Fruit fly (Drosophila melanogaster): ENCODE results near the gene Lcp65Ag3.

The Lcp65Ag3 gene

DNA sequence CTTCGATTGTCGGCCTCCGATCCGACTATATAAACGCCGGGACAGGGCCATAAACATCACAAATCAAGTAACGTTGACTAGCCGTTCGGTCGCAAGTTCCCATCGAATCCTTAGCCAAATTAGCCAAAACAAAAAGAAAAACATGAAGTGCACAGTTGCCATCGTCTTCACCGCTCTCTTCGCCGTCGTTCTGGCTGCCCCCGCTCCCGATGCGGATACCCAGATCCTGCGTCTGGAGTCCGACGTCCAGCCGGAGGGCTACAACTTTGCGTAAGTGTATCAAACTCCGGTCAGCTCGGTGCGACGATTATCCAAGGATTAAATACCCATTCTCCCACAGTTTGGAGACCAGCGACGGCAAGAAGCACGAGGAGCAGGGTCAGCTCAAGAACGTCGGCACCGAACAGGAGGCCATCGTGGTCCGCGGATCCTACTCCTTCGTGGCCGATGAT, 14.0 kb upstream of the Lcp65Ag3 start, which contains the start of gene Lcp65Ac:
Lcp65Ac (plus strand) TSS at position 51 of the 452 bp plus-strand sequence.
- TF ChIP-seq OdsH (GFP tag; optimal IDR thresholded peaks at IDR 0.05) (no peak), CG32264 (GFP tag; optimal IDR thresholded peaks at IDR 0.05) (no peak), lola (GFP tag; optimal IDR thresholded peaks at IDR 0.05) (no peak), CG9705 (GFP tag; optimal IDR thresholded peaks at IDR 0.05) (no peak), Hr83 (GFP tag; optimal IDR thresholded peaks at IDR 0.05; ENCODE audit: poor library complexity, severe bottlenecking) (no peak), Hnf4 (GFP tag; optimal IDR thresholded peaks at IDR 0.05) (no peak), fru (GFP tag; optimal IDR thresholded peaks at IDR 0.05) (no peak), dsf (GFP tag; optimal IDR thresholded peaks at IDR 0.05; ENCODE audit: borderline replicate concordance) (no peak), Dfd (GFP tag; optimal IDR thresholded peaks at IDR 0.05) (no peak), N (GFP tag; optimal IDR thresholded peaks at IDR 0.05) (no peak), woc (GFP tag; optimal IDR thresholded peaks at IDR 0.05) (no peak), Myc (optimal IDR thresholded peaks at IDR 0.05) (no peak), Abd-B (GFP tag; optimal IDR thresholded peaks at IDR 0.05) (no peak), Mio (GFP tag; optimal IDR thresholded peaks at IDR 0.05) (no peak), h (GFP tag; optimal IDR thresholded peaks at IDR 0.05) (no peak), pan (optimal IDR thresholded peaks at IDR 0.05) (no peak), Rel (GFP tag; optimal IDR thresholded peaks at IDR 0.05) (no peak), Rel (tag; optimal IDR thresholded peaks at IDR 0.05) (no peak), Dif (GFP tag; optimal IDR thresholded peaks at IDR 0.05; ENCODE audit: partially characterized antibody) (no peak), GATAd (GFP tag; optimal IDR thresholded peaks at IDR 0.05) (no peak)

DNA sequence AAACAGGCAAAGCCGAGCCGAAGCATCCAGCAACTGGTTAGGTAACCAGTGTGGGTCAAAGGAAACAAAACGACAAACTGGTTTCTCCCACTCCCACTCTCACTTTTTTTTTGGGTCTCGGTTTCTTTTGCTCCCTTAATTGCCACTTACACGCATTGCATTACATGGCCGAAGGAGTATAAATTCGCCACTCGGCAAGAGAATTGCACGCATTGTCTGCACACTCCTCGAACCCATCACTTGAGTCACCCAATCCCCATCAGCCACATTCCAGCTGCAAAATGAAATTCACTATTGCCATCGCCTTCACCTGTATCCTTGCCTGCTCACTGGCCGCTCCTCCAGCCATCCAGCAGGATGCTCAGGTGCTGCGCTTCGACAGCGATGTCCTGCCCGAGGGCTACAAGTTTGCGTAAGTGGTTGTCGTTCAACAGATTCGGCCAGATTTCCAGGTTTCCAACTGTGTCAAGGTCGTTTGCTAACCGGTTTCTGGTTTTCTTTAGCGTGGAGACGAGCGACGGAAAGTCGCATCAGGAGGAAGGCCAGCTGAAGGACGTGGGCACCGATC, 12.5 kb upstream of the Lcp65Ag3 start, which contains the start of gene Lcp65Ad:
Lcp65Ad (plus strand) TSS at position 208 of the 568 bp plus-strand sequence.
- TF ChIP-seq Mio (GFP tag; optimal IDR thresholded peaks at IDR 0.05) (no peak), h (GFP tag; optimal IDR thresholded peaks at IDR 0.05) (no peak), Jra (GFP tag; optimal IDR thresholded peaks at IDR 0.05) (no peak), tai (GFP tag; optimal IDR thresholded peaks at IDR 0.05) (no peak), OdsH (GFP tag; optimal IDR thresholded peaks at IDR 0.05) (no peak), Hnf4 (GFP tag; optimal IDR thresholded peaks at IDR 0.05) (no peak), N (GFP tag; optimal IDR thresholded peaks at IDR 0.05) (no peak), Dfd (GFP tag; optimal IDR thresholded peaks at IDR 0.05) (no peak), dmrt93B (GFP tag; optimal IDR thresholded peaks at IDR 0.05) (no peak), Myc (optimal IDR thresholded peaks at IDR 0.05) (no peak), brk (GFP tag; optimal IDR thresholded peaks at IDR 0.05) (no peak), dl (GFP tag; optimal IDR thresholded peaks at IDR 0.05; ENCODE audit: insufficient read depth in 1 of 2, partially characterized antibody in 2 of 2) (no peak), pan (optimal IDR thresholded peaks at IDR 0.05) (no peak), Abd-B (GFP tag; optimal IDR thresholded peaks at IDR 0.05) (no peak), lola (GFP tag; optimal IDR thresholded peaks at IDR 0.05) (no peak), Rel (GFP tag; optimal IDR thresholded peaks at IDR 0.05) (no peak), Rel (tag; optimal IDR thresholded peaks at IDR 0.05) (no peak), GATAd (GFP tag; optimal IDR thresholded peaks at IDR 0.05) (no peak)

DNA sequence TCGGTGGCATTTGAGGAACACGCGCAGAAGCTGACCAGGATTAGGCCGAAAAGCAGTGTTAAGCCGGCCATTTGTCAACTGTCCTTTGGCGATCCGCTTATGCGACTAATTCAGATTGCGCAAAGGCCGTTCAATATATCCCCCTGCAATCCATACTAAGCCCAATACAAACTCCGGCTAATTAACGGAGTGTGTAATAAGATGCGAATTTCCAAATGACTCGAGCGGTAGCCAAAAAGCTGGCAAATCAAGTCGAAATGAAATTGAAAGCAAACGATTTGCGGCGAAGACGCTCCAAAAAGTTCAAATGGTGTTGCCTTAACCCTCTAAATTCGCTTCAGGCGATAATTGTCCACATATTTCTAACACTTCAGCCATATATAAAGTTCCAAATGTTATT, 11.5 kb upstream of the Lcp65Ag3 start, which contains the start of gene Cpr65Aw:
Cpr65Aw (minus strand) TSS at position 101 of the 400 bp plus-strand sequence.
- TF ChIP-seq tai (GFP tag; optimal IDR thresholded peaks at IDR 0.05) = no peak
- TF ChIP-seq ey (GFP tag; optimal IDR thresholded peaks at IDR 0.05) = no peak

DNA sequence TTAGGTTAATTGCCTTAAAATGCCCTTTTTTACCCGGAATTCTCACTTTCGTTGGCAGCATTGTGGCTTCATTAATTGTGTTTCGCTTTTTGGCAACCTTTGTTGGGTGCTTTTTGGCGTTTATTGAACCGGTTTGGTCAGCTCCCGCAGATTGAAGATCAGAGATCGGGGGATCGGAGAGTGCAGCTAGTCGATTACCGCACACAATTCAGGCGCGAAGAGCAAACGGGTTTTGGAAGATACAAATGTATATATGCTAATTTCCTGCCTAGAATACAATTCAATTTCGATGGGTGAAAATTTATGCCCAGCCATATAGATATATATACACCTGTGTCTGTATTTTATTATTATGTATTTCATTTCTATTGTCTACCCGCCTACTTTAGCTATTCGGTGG, 10.7 kb upstream of the Lcp65Ag3 start:
- TF ChIP-seq HLH106 (tag; optimal IDR thresholded peaks at IDR 0.05) (no peak), Vsx2 (GFP tag; optimal IDR thresholded peaks at IDR 0.05; ENCODE audit: partially characterized antibody) (peak; percentile 63), Dif (GFP tag; optimal IDR thresholded peaks at IDR 0.05; ENCODE audit: partially characterized antibody) (peak; percentile 15)

DNA sequence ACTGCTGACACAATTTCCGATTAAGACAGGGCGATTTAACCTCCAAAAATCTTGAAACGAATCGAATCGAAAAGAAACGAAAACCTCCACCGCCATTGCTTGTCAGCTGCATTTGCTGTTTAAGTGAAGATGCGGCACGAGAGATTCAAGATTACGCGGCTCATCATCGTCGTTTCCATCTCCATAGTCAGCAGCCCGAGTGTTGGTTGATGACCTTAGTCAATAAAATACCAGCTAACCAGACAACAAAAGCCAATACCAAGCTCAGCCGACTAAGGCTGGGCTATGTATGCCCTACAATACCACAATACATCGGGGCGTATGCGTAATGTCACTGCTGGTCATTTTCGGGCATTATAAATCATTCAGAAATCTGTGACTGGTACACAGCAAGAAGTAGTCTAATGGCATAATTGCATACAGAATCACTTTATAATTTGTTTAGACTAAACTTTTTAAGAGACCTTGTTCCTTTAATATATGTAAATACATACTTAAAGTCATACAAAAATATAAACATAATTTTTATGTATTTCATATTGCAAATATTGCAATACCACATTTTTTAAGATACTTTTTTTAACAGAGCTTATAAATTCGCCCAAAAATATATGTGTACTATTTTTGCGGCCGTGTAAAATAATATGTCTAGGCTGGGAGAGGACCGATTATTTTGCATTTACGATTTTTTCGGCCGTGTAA, 10.1 kb upstream of the Lcp65Ag3 start:
- TF ChIP-seq Mio (GFP tag; optimal IDR thresholded peaks at IDR 0.05) = no peak
- TF ChIP-seq dl (GFP tag; optimal IDR thresholded peaks at IDR 0.05; ENCODE audit: insufficient read depth in 1 of 2, partially characterized antibody in 2 of 2) = no peak
- no peak for TF ChIP-seq CG9705 (GFP tag; optimal IDR thresholded peaks at IDR 0.05)
- TF ChIP-seq foxo (GFP tag; optimal IDR thresholded peaks at IDR 0.05) = no peak
- TF ChIP-seq OdsH (GFP tag; optimal IDR thresholded peaks at IDR 0.05) = no peak
- TF ChIP-seq brk (GFP tag; optimal IDR thresholded peaks at IDR 0.05) = no peak
- TF ChIP-seq br (GFP tag; optimal IDR thresholded peaks at IDR 0.05) = no peak
- no peak for TF ChIP-seq pan (optimal IDR thresholded peaks at IDR 0.05)
